Worm (Caenorhabditis elegans) whole organism, mixed stage, embryonic: ENCODE measurements around the gene adah-1.
A peak's percentile ranks its signal among the peaks of the same experiment; 100 is the strongest.

Source experiments
- bed-3 ChIP-seq: fragments of 200-800 bp; sonication (Bioruptor generic); optimal IDR thresholded peaks from 3 replicates; lab custom pipeline; 2018; ENCODE audit warnings: mild to moderate bottlenecking, missing genetic modification characterization, moderate library complexity, missing compliant biosample characterization
- blmp-1 ChIP-seq: fragments of 150-350 bp; optimal IDR thresholded peaks from 2 replicates; lab custom pipeline; 2014; ENCODE audit warnings: missing biosample characterization, missing genetic modification characterization
- ceh-39 ChIP-seq: fragments of 150-350 bp; optimal IDR thresholded peaks from 2 replicates; lab custom pipeline; 2014; ENCODE audit warnings: missing biosample characterization, missing genetic modification characterization
- ceh-43 ChIP-seq: fragments of 200-800 bp; sonication (Bioruptor generic); optimal IDR thresholded peaks from 2 replicates; lab custom pipeline; 2018; ENCODE audit warnings: mild to moderate bottlenecking, missing genetic modification characterization, moderate library complexity, missing compliant biosample characterization
- ceh-83 ChIP-seq: fragments of 200-800 bp; sonication (Bioruptor generic); optimal IDR thresholded peaks from 2 replicates; lab custom pipeline; 2018; ENCODE audit warnings: mild to moderate bottlenecking, missing genetic modification characterization, missing compliant biosample characterization
- drap-1 ChIP-seq: fragments of 200-800 bp; sonication (Bioruptor generic); optimal IDR thresholded peaks from 3 replicates; lab custom pipeline; 2018; ENCODE audit warnings: mild to moderate bottlenecking, missing genetic modification characterization, missing compliant biosample characterization
- elt-1 ChIP-seq: sonication (generic microtip); optimal IDR thresholded peaks from 2 replicates; lab custom pipeline; 2017; ENCODE audit warnings: missing genetic modification characterization, mild to moderate bottlenecking, missing compliant biosample characterization, antibody characterized with exemption, moderate library complexity, borderline replicate concordance; ENCODE audit not compliant: insufficient read depth
- elt-3 ChIP-seq: fragments of 150-350 bp; optimal IDR thresholded peaks from 2 replicates; lab custom pipeline; 2014; ENCODE audit warnings: missing biosample characterization, missing genetic modification characterization
- ham-2 ChIP-seq: fragments of 200-800 bp; sonication (Bioruptor generic); optimal IDR thresholded peaks from 2 replicates; lab custom pipeline; 2018; ENCODE audit warnings: mild to moderate bottlenecking, missing genetic modification characterization, missing compliant biosample characterization
- hlh-1 ChIP-seq: fragments of 150-350 bp; optimal IDR thresholded peaks from 2 replicates; lab custom pipeline; 2014; ENCODE audit warnings: missing biosample characterization, missing genetic modification reagents, missing genetic modification characterization
- lin-13 ChIP-seq: fragments of 150-350 bp; optimal IDR thresholded peaks from 2 replicates; lab custom pipeline; 2014; ENCODE audit warnings: missing biosample characterization, missing genetic modification characterization
- lsy-2 ChIP-seq: fragments of 150-350 bp; optimal IDR thresholded peaks from 2 replicates; lab custom pipeline; 2014; ENCODE audit warnings: missing biosample characterization, missing genetic modification characterization
- mab-5 ChIP-seq: fragments of 150-350 bp; optimal IDR thresholded peaks from 2 replicates; lab custom pipeline; 2014; ENCODE audit warnings: missing biosample characterization, missing genetic modification characterization
- mls-2 ChIP-seq: sonication (generic microtip); optimal IDR thresholded peaks from 2 replicates; lab custom pipeline; 2016; ENCODE audit warnings: mild to moderate bottlenecking, missing genetic modification characterization, moderate library complexity, missing compliant biosample characterization
- nhr-12 ChIP-seq: fragments of 150-350 bp; optimal IDR thresholded peaks from 2 replicates; lab custom pipeline; 2014; ENCODE audit warnings: missing biosample characterization, missing genetic modification characterization
- nhr-2 ChIP-seq: fragments of 150-350 bp; optimal IDR thresholded peaks from 2 replicates; lab custom pipeline; 2014; ENCODE audit warnings: missing biosample characterization, missing genetic modification characterization
- nhr-237 ChIP-seq: fragments of 150-350 bp; optimal IDR thresholded peaks from 2 replicates; lab custom pipeline; 2014; ENCODE audit warnings: missing biosample characterization, missing genetic modification characterization
- nhr-28 ChIP-seq: fragments of 150-350 bp; optimal IDR thresholded peaks from 2 replicates; lab custom pipeline; 2014; ENCODE audit warnings: missing biosample characterization, missing genetic modification characterization
- nhr-76 ChIP-seq: sonication (generic microtip); optimal IDR thresholded peaks from 2 replicates; lab custom pipeline; 2017; ENCODE audit warnings: missing biosample characterization, missing genetic modification characterization
- pha-4 ChIP-seq: fragments of 150-350 bp; optimal IDR thresholded peaks from 2 replicates; lab custom pipeline; 2018; ENCODE audit warnings: missing biosample characterization, missing genetic modification reagents, missing genetic modification characterization
- sem-2 ChIP-seq: fragments of 200-800 bp; sonication (Bioruptor generic); optimal IDR thresholded peaks from 2 replicates; lab custom pipeline; 2018; ENCODE audit warnings: mild to moderate bottlenecking, missing genetic modification characterization, missing compliant biosample characterization
- snpc-4 ChIP-seq: fragments of 150-350 bp; optimal IDR thresholded peaks from 2 replicates; lab custom pipeline; 2014; ENCODE audit warnings: missing biosample characterization, missing genetic modification characterization
- sptf-1 ChIP-seq: sonication (generic microtip); optimal IDR thresholded peaks from 2 replicates; lab custom pipeline; 2017; ENCODE audit warnings: mild to moderate bottlenecking, missing genetic modification characterization, moderate library complexity, missing compliant biosample characterization
- tbx-8 ChIP-seq: fragments of 200-800 bp; sonication (Bioruptor generic); optimal IDR thresholded peaks from 2 replicates; lab custom pipeline; 2018; ENCODE audit warnings: mild to moderate bottlenecking, missing genetic modification characterization, moderate library complexity, missing compliant biosample characterization
- unc-120 ChIP-seq: sonication (generic microtip); optimal IDR thresholded peaks from 2 replicates; lab custom pipeline; 2017; ENCODE audit warnings: missing genetic modification characterization, missing compliant biosample characterization; ENCODE audit not compliant: poor library complexity, severe bottlenecking
- unc-62 ChIP-seq: fragments of 150-350 bp; optimal IDR thresholded peaks from 2 replicates; lab custom pipeline; 2014; ENCODE audit warnings: missing biosample characterization, missing genetic modification reagents, missing genetic modification characterization
- zip-8 ChIP-seq: fragments of 150-350 bp; optimal IDR thresholded peaks from 2 replicates; lab custom pipeline; 2014; ENCODE audit warnings: missing biosample characterization, missing genetic modification characterization
- ztf-11 ChIP-seq: fragments of 150-350 bp; optimal IDR thresholded peaks from 2 replicates; lab custom pipeline; 2014; ENCODE audit warnings: missing biosample characterization, missing genetic modification characterization

The adah-1 gene

DNA sequence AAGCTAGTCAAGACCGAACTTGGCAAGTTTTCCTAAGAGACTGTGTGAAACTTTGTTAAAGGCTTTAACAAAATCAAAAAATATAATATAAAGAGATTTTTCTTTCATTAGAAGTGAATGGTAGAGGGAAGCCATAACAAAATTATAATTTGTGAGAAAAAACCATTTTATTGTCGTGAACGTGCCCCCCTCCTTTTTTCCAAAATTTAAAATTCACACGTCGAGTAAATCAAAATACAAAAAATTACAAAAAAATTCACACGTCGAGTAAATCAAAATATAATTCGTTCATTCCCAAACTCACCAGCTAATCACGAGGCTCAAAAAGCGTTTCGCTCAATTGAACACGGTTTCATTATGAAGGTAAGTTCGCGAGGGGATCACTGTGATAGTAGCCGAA lies 14.5 kb upstream of the adah-1 start, which contains the start of gene C25A8.2:
TSS of gene C25A8.2 (plus strand) at position 301 of the 400 bp plus-strand sequence.
- no peak for TF ChIP-seq elt-1 (tag; lab: Kevin White, UChicago)
- no peak for TF ChIP-seq nhr-12 (tag; lab: Kevin White, UChicago)
- no peak for TF ChIP-seq sptf-1
- no peak for TF ChIP-seq ceh-43 (GFP tag; lab: Kevin White, UChicago)
- no peak for TF ChIP-seq drap-1 (GFP tag; lab: Kevin White, UChicago)
- TF ChIP-seq nhr-28 (tag; lab: Kevin White, UChicago) = no peak
- no peak for TF ChIP-seq mab-5 (tag; lab: Kevin White, UChicago)
- no peak for TF ChIP-seq snpc-4 (tag; lab: Kevin White, UChicago)
- TF ChIP-seq nhr-76 (tag; lab: Kevin White, UChicago) = no peak
- no peak for TF ChIP-seq hlh-1 (tag; lab: Kevin White, UChicago)
- TF ChIP-seq tbx-8 = no peak
- no peak for TF ChIP-seq sem-2
- no peak for TF ChIP-seq lin-13 (tag; lab: Kevin White, UChicago)
- TF ChIP-seq bed-3 (GFP tag; lab: Kevin White, UChicago) = no peak
- TF ChIP-seq pha-4 = no peak
- TF ChIP-seq unc-120 = no peak
- no peak for TF ChIP-seq nhr-2 (tag; lab: Kevin White, UChicago)
- TF ChIP-seq unc-62 (GFP tag; lab: Kevin White, UChicago) = no peak
- TF ChIP-seq nhr-237 (tag; lab: Kevin White, UChicago) = no peak
- TF ChIP-seq blmp-1 (tag; lab: Kevin White, UChicago) = no peak

DNA sequence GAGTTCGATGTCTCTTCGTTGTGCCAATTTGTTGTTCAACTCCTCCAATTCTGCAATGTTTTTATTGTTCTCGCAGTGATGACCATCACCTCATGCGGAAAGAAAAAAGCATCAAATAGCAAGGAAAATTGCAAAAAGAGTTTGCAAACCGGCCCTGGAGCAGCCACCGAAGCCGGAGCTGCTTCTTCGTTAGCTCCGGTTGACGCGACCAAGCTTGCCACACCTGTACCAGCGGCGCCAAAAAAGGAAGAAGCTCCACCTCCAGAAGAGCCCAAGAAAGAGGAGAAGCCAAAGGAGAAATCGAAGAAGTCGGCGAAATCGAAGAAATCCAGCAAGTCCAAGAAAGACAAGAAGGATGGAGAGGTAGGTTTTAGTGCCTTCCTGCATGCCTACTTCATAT lies 13.8 kb upstream of the adah-1 start:
- TF ChIP-seq drap-1 (GFP tag; lab: Kevin White, UChicago) (no peak), ceh-39 (tag; lab: Kevin White, UChicago) (no peak), ztf-11 (tag; lab: Kevin White, UChicago) (no peak), ham-2 (GFP tag; lab: Kevin White, UChicago) (no peak), nhr-28 (tag; lab: Kevin White, UChicago) (no peak), lsy-2 (tag; lab: Kevin White, UChicago) (no peak), snpc-4 (tag; lab: Kevin White, UChicago) (no peak), elt-3 (tag; lab: Kevin White, UChicago) (no peak), unc-120 (no peak)

DNA sequence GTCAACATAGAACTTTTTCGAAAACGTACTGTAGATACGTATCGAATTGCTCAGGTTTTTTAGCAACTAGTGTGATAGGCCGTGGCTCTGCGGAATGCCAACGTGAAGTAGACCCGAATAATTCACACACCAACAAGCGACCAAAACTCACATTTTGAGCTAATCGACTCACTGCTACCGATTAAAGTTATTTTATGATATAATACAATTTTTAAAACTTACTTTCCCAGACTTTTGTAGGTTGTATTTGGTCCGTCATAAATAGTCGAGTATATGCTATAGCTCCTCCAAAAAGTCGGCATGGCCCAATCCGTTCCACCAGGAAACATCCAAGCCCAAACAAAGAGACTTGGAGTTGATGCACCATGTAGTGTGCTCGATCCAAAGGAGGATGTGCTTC lies 13.2 kb upstream of the adah-1 start, which contains the start of gene C25A8.1:
TSS of gene C25A8.1 (plus strand) at position 301 of the 400 bp plus-strand sequence.
- no peak for TF ChIP-seq ztf-11 (tag; lab: Kevin White, UChicago)

DNA sequence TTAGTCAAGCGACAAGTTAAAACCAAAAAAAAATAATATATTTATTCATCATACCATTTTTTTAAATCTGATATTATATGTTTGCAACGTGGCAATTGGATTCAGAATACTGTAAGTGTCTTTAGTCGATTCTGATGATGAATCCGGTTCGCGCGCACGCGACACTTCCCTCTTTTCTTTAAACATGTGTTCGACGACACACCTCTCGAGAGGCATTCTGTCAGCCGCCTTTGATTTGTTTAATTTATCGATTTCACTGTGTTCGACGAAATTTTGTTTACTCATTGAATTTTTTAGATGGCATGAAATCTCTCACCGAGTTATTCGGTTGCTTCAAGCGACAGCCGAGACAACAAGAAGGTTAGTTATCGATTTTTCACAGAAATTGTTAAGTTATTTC lies 12.3 kb upstream of the adah-1 start, which contains the start of gene trxr-1:
TSS of gene trxr-1 (plus strand) at position 227 of the 400 bp plus-strand sequence.
- TF ChIP-seq ceh-83 (no peak), mab-5 (tag; lab: Kevin White, UChicago) (no peak), blmp-1 (tag; lab: Kevin White, UChicago) (no peak), zip-8 (no peak), elt-1 (tag; lab: Kevin White, UChicago) (no peak), hlh-1 (tag; lab: Kevin White, UChicago) (peak; percentile 12), lin-13 (tag; lab: Kevin White, UChicago) (no peak)

DNA sequence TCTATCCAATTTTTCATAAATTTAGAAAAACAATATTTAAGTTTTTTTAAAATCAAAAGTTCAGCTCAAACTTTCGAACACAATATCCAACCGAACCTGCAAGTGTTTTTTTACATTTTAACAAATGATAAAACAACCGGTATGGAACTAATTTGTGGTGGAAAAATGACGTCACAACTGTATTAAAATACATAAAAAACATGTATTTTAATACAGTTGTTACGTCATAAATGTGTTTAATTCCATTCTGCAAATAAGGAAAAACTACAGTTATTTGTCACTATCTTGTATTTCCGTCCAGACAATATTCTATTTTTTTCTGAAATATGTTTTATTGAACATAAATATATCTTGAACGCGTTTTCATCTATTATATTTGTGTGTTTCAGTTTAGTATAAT lies 11.8 kb upstream of the adah-1 start:
- peak; percentile 99 for TF ChIP-seq zip-8
- TF ChIP-seq hlh-1 (tag; lab: Kevin White, UChicago) = no peak

DNA sequence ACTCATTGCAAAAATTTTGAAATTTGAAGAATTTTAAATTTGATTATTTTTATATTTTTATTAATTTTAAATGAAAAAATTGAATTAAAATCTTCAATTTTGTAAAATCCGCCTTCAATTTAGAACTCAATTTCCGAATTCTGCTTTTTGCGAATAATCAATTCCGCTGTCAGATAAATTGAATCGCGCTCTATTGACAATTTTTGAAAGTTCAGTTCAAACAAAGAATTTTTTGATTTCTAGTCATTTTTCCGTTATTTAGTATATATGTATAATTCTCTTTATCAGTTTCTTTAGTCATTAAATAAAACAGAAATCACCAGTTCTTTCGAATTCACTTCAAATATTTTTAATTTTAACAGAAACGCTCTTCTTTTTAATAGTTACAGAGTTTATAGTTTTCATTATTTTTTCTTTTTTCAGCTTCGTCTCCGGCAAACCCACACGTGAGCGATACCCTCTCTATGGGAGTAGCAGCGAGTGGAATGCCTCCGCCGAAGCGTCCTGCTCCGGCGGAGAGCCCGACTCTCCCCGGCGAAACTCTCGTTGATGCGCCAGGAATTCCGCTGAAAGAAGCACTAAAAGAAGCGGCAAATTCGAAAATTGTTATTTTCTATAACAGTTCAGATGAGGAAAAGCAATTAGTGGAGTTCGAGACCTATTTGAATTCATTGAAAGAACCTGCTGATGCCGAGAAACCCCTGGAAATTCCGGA lies 11.1 kb upstream of the adah-1 start:
- TF ChIP-seq nhr-12 (tag; lab: Kevin White, UChicago) = no peak
- no peak for TF ChIP-seq elt-3 (tag; lab: Kevin White, UChicago)
- no peak for TF ChIP-seq ztf-11 (tag; lab: Kevin White, UChicago)
- TF ChIP-seq mls-2 (tag; lab: Kevin White, UChicago) = no peak
- TF ChIP-seq nhr-237 (tag; lab: Kevin White, UChicago) = no peak
- TF ChIP-seq bed-3 (GFP tag; lab: Kevin White, UChicago) = no peak
- TF ChIP-seq ceh-43 (GFP tag; lab: Kevin White, UChicago) = no peak
- TF ChIP-seq nhr-76 (tag; lab: Kevin White, UChicago) = no peak
- TF ChIP-seq pha-4 = no peak
